Worm (Caenorhabditis elegans) whole organism, midembryonic: Measurements from ENCODE around the gene piki-1.

ENCODE experiments used
- T22C8.4 ChIP-seq: fragments of 200-800 bp; sonication (Bioruptor generic); IDR thresholded peaks from 2 replicates; pipeline ENCODE4 v1.3.6; 2022; ENCODE audit warnings: missing genetic modification characterization, missing compliant biosample characterization
- cog-1 ChIP-seq: sonication (generic microtip); optimal IDR thresholded peaks from 2 replicates; lab custom pipeline; 2016; ENCODE audit warnings: missing genetic modification characterization, missing compliant biosample characterization
- flt-1 ChIP-seq: fragments of 200-800 bp; sonication (Bioruptor generic); IDR thresholded peaks from 2 replicates; pipeline ENCODE4 v1.3.6; 2022; ENCODE audit warnings: missing genetic modification characterization, missing compliant biosample characterization
- med-1 ChIP-seq: sonication (generic microtip); optimal IDR thresholded peaks from 2 replicates; lab custom pipeline; 2017; ENCODE audit warnings: missing genetic modification characterization, mild to moderate bottlenecking, missing compliant biosample characterization, antibody characterized with exemption, missing genetic modification reagents; ENCODE audit not compliant: insufficient read depth
- ref-1 ChIP-seq: fragments of 200-800 bp; sonication (Bioruptor generic); conservative IDR thresholded peaks from 2 replicates; pipeline ENCODE4 v1.3.6; 2022; ENCODE audit warnings: missing genetic modification reagents, missing genetic modification characterization, missing compliant biosample characterization
- tab-1 ChIP-seq: fragments of 200-800 bp; sonication (Bioruptor generic); IDR thresholded peaks from 2 replicates; pipeline ENCODE4 v1.3.6; 2022; ENCODE audit warnings: missing genetic modification characterization, missing compliant biosample characterization
- ztf-23 ChIP-seq: fragments of 200-800 bp; sonication (Bioruptor generic); IDR thresholded peaks from 2 replicates; pipeline ENCODE4 v1.3.6; 2022; ENCODE audit warnings: missing genetic modification reagents, missing genetic modification characterization, missing compliant biosample characterization
- ztf-29 ChIP-seq: fragments of 200-800 bp; sonication (Bioruptor generic); IDR thresholded peaks from 2 replicates; pipeline ENCODE4 v1.3.6; 2022; ENCODE audit warnings: missing genetic modification reagents, missing genetic modification characterization, missing compliant biosample characterization

ce11 chrX:15268461-15268860 lies 22.3 kb upstream of the piki-1 start:
- no peak for TF ChIP-seq T22C8.4 (GFP tag; lab: Robert Waterston, UW)
- TF ChIP-seq ztf-29 (GFP tag; lab: Robert Waterston, UW): no peak
- no peak for TF ChIP-seq med-1 (GFP tag; lab: Kevin White, UChicago)
- TF ChIP-seq flt-1 (GFP tag; lab: Robert Waterston, UW): no peak
- no peak for TF ChIP-seq ref-1 (GFP tag; lab: Robert Waterston, UW)
- no peak for TF ChIP-seq ztf-23 (GFP tag; lab: Robert Waterston, UW)
- TF ChIP-seq tab-1 (GFP tag; lab: Robert Waterston, UW): no peak
- no peak for TF ChIP-seq cog-1 (tag; lab: Kevin White, UChicago)
